Fruit fly (Drosophila melanogaster): ENCODE measurements around the gene Sry-delta.

DNA sequence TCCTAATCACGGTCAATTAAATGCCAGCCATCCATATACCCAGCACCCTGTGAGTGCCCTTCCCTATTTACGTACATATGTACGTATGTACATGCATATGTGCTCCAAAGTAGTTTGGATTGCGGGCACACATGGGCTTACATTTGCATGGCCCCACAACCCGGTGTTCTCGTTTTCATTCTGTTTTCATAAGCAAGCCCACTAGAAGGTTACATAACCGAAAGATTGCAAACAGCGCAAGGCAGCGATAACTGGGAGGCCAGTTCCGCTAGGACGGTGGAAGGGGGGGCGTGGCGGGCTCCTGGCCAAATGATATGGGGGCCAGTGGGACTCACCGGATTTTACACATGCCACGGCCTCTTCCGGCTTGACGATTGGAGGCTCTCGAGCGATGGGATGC lies 28.7 kb upstream of the Sry-delta start:
- TF ChIP-seq CG11617 (GFP tag; optimal IDR thresholded peaks at IDR 0.05) (no peak), bab1 (GFP tag; optimal IDR thresholded peaks at IDR 0.05) (no peak), CG14711 (tag; optimal IDR thresholded peaks at IDR 0.05) (no peak), Crg-1 (GFP tag; optimal IDR thresholded peaks at IDR 0.05) (no peak), Hr96 (GFP tag; optimal IDR thresholded peaks at IDR 0.05) (no peak)

Data from whole organism, adult.